Worm (Caenorhabditis elegans): Measurements from ENCODE around the gene mel-46.

The mel-46 gene

ce11 chrIV:16831366-16831765, 31.9 kb downstream of the mel-46 start, which contains the start of gene clec-194:
Gene clec-194 (plus strand): TSS chrIV:16831666.
- TF ChIP-seq R02D3.7 (tag; optimal IDR thresholded peaks at IDR 0.05) (no peak), egl-5 (tag; optimal IDR thresholded peaks at IDR 0.05) (no peak), snpc-4 (tag; optimal IDR thresholded peaks at IDR 0.05) (no peak), elt-1 (tag; optimal IDR thresholded peaks at IDR 0.05) (no peak), ceh-82 (tag; optimal IDR thresholded peaks at IDR 0.05) (no peak), pha-4 (tag; optimal IDR thresholded peaks at IDR 0.05) (no peak), elt-2 (tag; optimal IDR thresholded peaks at IDR 0.05) (no peak), unc-39 (tag; optimal IDR thresholded peaks at IDR 0.05) (no peak), nhr-12 (tag; optimal IDR thresholded peaks at IDR 0.05) (no peak), mml-1 (tag; optimal IDR thresholded peaks at IDR 0.05) (no peak), nhr-11 (tag; optimal IDR thresholded peaks at IDR 0.05) (no peak), ceh-28 (tag; optimal IDR thresholded peaks at IDR 0.05) (no peak), ceh-9 (tag; optimal IDR thresholded peaks at IDR 0.05) (no peak), lsy-12 (tag; optimal IDR thresholded peaks at IDR 0.05) (no peak), ama-1 (optimal IDR thresholded peaks at IDR 0.05) (no peak), nhr-28 (tag; optimal IDR thresholded peaks at IDR 0.05) (no peak), fkh-2 (tag; optimal IDR thresholded peaks at IDR 0.05) (no peak), ztf-4 (tag; optimal IDR thresholded peaks at IDR 0.05) (no peak), nfya-1 (tag; optimal IDR thresholded peaks at IDR 0.05; ENCODE audit: insufficient read depth) (no peak), nhr-43 (tag; optimal IDR thresholded peaks at IDR 0.05; ENCODE audit: poor library complexity, severe bottlenecking) (no peak)

DNA sequence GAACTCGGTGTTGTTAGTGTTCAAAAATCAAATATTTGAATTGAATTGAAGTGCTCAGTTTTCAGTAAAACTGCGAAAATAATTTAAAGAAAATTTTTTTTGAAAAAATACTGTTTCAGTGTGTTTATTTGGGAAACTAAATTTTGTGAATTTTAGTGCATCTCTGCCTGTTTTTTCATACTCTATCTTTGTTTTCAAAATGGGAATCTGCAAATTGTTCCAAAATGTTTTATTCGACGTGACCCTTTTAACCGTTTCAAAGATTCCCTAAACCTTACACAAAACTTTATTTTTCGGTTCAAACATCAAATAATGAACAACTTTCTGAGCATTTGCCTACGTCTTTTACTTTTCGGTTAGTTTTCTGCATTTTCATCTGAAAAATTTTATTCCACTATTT, 33.4 kb downstream of the mel-46 start, which contains the start of gene Y116A8A.7:
Gene Y116A8A.7, plus strand, starts transcription at position 301 of the 400 bp plus-strand sequence.
- TF ChIP-seq jun-1 (tag; optimal IDR thresholded peaks at IDR 0.05) (no peak), tbx-2 (tag; optimal IDR thresholded peaks at IDR 0.05) (no peak), daf-12 (tag; optimal IDR thresholded peaks at IDR 0.05) (no peak), ceh-9 (tag; optimal IDR thresholded peaks at IDR 0.05) (no peak), nhr-237 (tag; optimal IDR thresholded peaks at IDR 0.05) (no peak), zag-1 (tag; optimal IDR thresholded peaks at IDR 0.05) (no peak), egl-27 (tag; optimal IDR thresholded peaks at IDR 0.05) (no peak), mml-1 (tag; optimal IDR thresholded peaks at IDR 0.05) (no peak), nhr-43 (tag; optimal IDR thresholded peaks at IDR 0.05; ENCODE audit: poor library complexity, severe bottlenecking) (no peak), ceh-82 (tag; optimal IDR thresholded peaks at IDR 0.05) (no peak), hmg-11 (tag; optimal IDR thresholded peaks at IDR 0.05) (no peak), mdl-1 (tag; optimal IDR thresholded peaks at IDR 0.05) (no peak), nhr-25 (tag; optimal IDR thresholded peaks at IDR 0.05) (no peak), elt-2 (tag; optimal IDR thresholded peaks at IDR 0.05) (no peak), ztf-4 (tag; optimal IDR thresholded peaks at IDR 0.05) (no peak)

DNA sequence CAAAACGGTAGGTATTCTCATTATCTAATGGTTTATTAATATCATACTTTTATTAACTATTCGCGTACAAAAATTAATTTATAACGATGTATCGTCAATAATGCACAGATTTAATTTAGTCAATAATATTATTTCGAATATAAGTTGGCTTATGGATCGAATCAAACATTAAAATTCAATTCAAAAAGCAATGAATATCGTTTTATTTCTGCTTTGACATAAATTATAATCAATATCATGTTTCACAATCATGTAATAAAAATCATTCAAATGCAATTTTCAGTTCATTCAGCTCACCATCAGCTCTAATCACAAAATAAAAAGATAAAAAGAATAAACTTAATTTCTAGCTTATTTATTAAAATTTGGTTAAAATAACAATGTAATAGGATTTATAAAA, 34.6 kb downstream of the mel-46 start, which contains the start of gene Y116A8A.6:
Gene Y116A8A.6, minus strand, starts transcription at position 101 of the 400 bp plus-strand sequence.
- TF ChIP-seq ama-1 (optimal IDR thresholded peaks at IDR 0.05) (no peak), nhr-76 (tag; optimal IDR thresholded peaks at IDR 0.05) (no peak), lin-39 (tag; optimal IDR thresholded peaks at IDR 0.05) (no peak), egl-5 (tag; optimal IDR thresholded peaks at IDR 0.05) (no peak), daf-12 (tag; optimal IDR thresholded peaks at IDR 0.05) (no peak), skn-1 (tag; optimal IDR thresholded peaks at IDR 0.05) (no peak), snpc-4 (tag; optimal IDR thresholded peaks at IDR 0.05) (no peak), sea-2 (GFP tag; optimal IDR thresholded peaks at IDR 0.05) (no peak), nhr-28 (tag; optimal IDR thresholded peaks at IDR 0.05) (no peak), nhr-12 (tag; optimal IDR thresholded peaks at IDR 0.05) (no peak), tbx-2 (tag; optimal IDR thresholded peaks at IDR 0.05) (no peak), zag-1 (tag; optimal IDR thresholded peaks at IDR 0.05) (no peak), nhr-23 (tag; optimal IDR thresholded peaks at IDR 0.05) (no peak), lin-15B (tag; optimal IDR thresholded peaks at IDR 0.05) (no peak)

- TF ChIP-seq jun-1 (tag; optimal IDR thresholded peaks at IDR 0.05) (no peak), ZK546.5 (tag; optimal IDR thresholded peaks at IDR 0.05) (no peak), ceh-28 (tag; optimal IDR thresholded peaks at IDR 0.05) (no peak), nhr-12 (tag; optimal IDR thresholded peaks at IDR 0.05) (no peak), fkh-10 (GFP tag; optimal IDR thresholded peaks at IDR 0.05) (no peak), pqm-1 (tag; optimal IDR thresholded peaks at IDR 0.05) (no peak), nhr-28 (tag; optimal IDR thresholded peaks at IDR 0.05) (no peak), ztf-4 (tag; optimal IDR thresholded peaks at IDR 0.05) (no peak), nfya-1 (tag; optimal IDR thresholded peaks at IDR 0.05; ENCODE audit: insufficient read depth) (no peak), ceh-16 (tag; optimal IDR thresholded peaks at IDR 0.05) (no peak), eor-1 (tag; optimal IDR thresholded peaks at IDR 0.05) (no peak), elt-3 (tag; optimal IDR thresholded peaks at IDR 0.05) (no peak), fkh-2 (tag; optimal IDR thresholded peaks at IDR 0.05) (no peak), sea-2 (GFP tag; optimal IDR thresholded peaks at IDR 0.05) (no peak)
These were observed 40.8 kb downstream of the mel-46 start, which contains the start of gene Y116A8A.4 for ce11 chrIV:16822529-16822928. Gene Y116A8A.4 (plus strand): TSS chrIV:16822829.
